Fruit fly (Drosophila melanogaster) whole organism, pupa: Measurements from ENCODE around the gene jvl.

Experiments
- CG15710 ChIP-seq: fragments of 200-800 bp; sonication (Bioruptor generic); optimal IDR thresholded peaks from 2 replicates; lab custom pipeline; 2018; ENCODE audit warnings: missing biosample characterization, mild to moderate bottlenecking, missing genetic modification characterization, moderate library complexity
- CG17806 ChIP-seq: fragments of 200-800 bp; sonication (Bioruptor generic); optimal IDR thresholded peaks from 2 replicates; lab custom pipeline; 2018; ENCODE audit warnings: missing biosample characterization, mild to moderate bottlenecking, missing genetic modification characterization, moderate library complexity
- CG32121 ChIP-seq: fragments of 200-800 bp; sonication (Bioruptor generic); IDR thresholded peaks from 2 replicates; pipeline ENCODE4 v1.3.6; 2022; ENCODE audit warnings: missing biosample characterization, missing genetic modification characterization
- CG34367 ChIP-seq: fragments of 200-800 bp; sonication (Bioruptor generic); optimal IDR thresholded peaks from 2 replicates; lab custom pipeline; 2018; ENCODE audit warnings: missing biosample characterization, mild to moderate bottlenecking, missing genetic modification characterization
- CG4496 ChIP-seq: fragments of 200-800 bp; sonication (Bioruptor generic); IDR thresholded peaks from 3 replicates; pipeline ENCODE4 v1.3.6; 2022; ENCODE audit warnings: missing biosample characterization, missing genetic modification characterization
- CG9948 ChIP-seq: fragments of 200-800 bp; sonication (Bioruptor generic); optimal IDR thresholded peaks from 2 replicates; lab custom pipeline; 2018; ENCODE audit warnings: missing biosample characterization, mild to moderate bottlenecking, missing genetic modification characterization, moderate library complexity
- EcR ChIP-seq: fragments of 200-800 bp; sonication (Bioruptor generic); optimal IDR thresholded peaks from 3 replicates; lab custom pipeline; 2019; ENCODE audit warnings: missing biosample characterization, missing genetic modification characterization, mild to moderate bottlenecking, moderate library complexity, missing genetic modification reagents
- Pif1A ChIP-seq: fragments of 200-800 bp; sonication (Bioruptor generic); optimal IDR thresholded peaks from 3 replicates; lab custom pipeline; 2016; ENCODE audit warnings: missing biosample characterization, missing genetic modification characterization
- fd96Ca ChIP-seq: fragments of 200-800 bp; sonication (Bioruptor generic); IDR thresholded peaks from 3 replicates; pipeline ENCODE4 v1.3.6; 2022; ENCODE audit warnings: missing biosample characterization, missing genetic modification characterization
- gl ChIP-seq: fragments of 200-800 bp; sonication (Bioruptor generic); optimal IDR thresholded peaks from 2 replicates; lab custom pipeline; 2018; ENCODE audit warnings: missing biosample characterization, mild to moderate bottlenecking, missing genetic modification characterization

dm6 chr3R:14694583-14694982 is 46.8 kb upstream of the jvl start:
- TF ChIP-seq Pif1A (GFP tag; lab: Kevin White, UChicago), result no peak
- TF ChIP-seq fd96Ca, result no peak
- no peak for TF ChIP-seq CG32121 (GFP tag; lab: Robert Waterston, UW)
- no peak for TF ChIP-seq gl (tag; lab: Kevin White, UChicago)
- TF ChIP-seq CG17806, result no peak
- no peak for TF ChIP-seq CG15710 (tag; lab: Kevin White, UChicago)
- TF ChIP-seq CG4496 (GFP tag; lab: Robert Waterston, UW), result no peak
- TF ChIP-seq CG34367 (tag; lab: Kevin White, UChicago), result no peak
- no peak for TF ChIP-seq CG9948
- no peak for TF ChIP-seq EcR (GFP tag; lab: Kevin White, UChicago)
